Fruit fly (Drosophila melanogaster): ENCODE results near the gene Ccdc56.

Gene Ccdc56

DNA sequence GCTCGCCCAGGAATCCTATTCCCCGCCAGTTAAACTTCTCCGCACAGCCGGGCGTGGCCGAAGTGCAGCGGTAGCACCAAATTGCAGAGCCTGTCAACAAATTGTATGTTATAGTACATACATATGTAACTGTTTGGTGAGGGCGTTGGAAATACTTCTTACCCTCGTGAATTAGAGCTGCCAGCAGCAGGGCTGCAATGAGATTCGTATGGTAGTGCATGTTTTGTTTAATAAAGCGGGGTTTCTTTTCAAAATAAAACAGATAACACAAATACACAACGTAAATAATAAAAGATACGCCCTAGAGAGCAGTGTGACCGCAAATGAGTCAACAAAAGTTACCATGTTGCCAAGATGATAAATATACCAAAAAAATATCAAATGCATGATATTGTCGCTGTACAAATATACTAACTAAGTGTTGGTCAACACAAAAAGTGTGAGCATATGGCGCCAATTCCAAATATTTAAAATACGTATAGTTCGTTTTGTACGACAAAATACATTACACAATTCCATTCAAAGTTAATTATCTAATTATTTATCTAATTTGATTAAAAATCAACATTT, 2.4 kb downstream of the Ccdc56 start, which contains the start of gene crim (continued):
- TF ChIP-seq tup (GFP tag; optimal IDR thresholded peaks at IDR 0.05) (no peak), MBD-R2 (GFP tag; IDR thresholded peaks at IDR 0.05) (peak; percentile 64), nerfin-1 (tag; optimal IDR thresholded peaks at IDR 0.05) (no peak), CG10321 (GFP tag; IDR thresholded peaks at IDR 0.05) (no peak), CG1792 (GFP tag; optimal IDR thresholded peaks at IDR 0.05) (no peak), NfI (GFP tag; optimal IDR thresholded peaks at IDR 0.05) (no peak), CG4854 (GFP tag; optimal IDR thresholded peaks at IDR 0.05) (no peak), Mes4 (GFP tag; optimal IDR thresholded peaks at IDR 0.05) (no peak), CG7786 (GFP tag; optimal IDR thresholded peaks at IDR 0.05) (no peak), Hr39 (optimal IDR thresholded peaks at IDR 0.05) (no peak), CG3281 (GFP tag; optimal IDR thresholded peaks at IDR 0.05) (no peak), Lhr (GFP tag; optimal IDR thresholded peaks at IDR 0.05) (peak; percentile 52), ems (GFP tag; optimal IDR thresholded peaks at IDR 0.05) (no peak), so (GFP tag; IDR thresholded peaks at IDR 0.05) (0 out of 3 replicates have a peak, but pooled peaks have one; percentile 34), cg (GFP tag; optimal IDR thresholded peaks at IDR 0.05) (no peak), Lim3 (GFP tag; IDR thresholded peaks at IDR 0.05) (no peak), sens (GFP tag) (peak; percentile 25), corto (GFP tag; optimal IDR thresholded peaks at IDR 0.05) (no peak), lbe (GFP tag; optimal IDR thresholded peaks at IDR 0.05) (peak; percentile 34), NC2α (GFP tag; optimal IDR thresholded peaks at IDR 0.05) (no peak), Oli (tag; optimal IDR thresholded peaks at IDR 0.05) (no peak), CG14710 (tag; optimal IDR thresholded peaks at IDR 0.05) (peak; percentile 62), ttk (GFP tag; IDR thresholded peaks at IDR 0.05) (no peak), tll (GFP tag; optimal IDR thresholded peaks at IDR 0.05) (no peak), HLH3B (GFP tag; IDR thresholded peaks at IDR 0.05) (no peak), D19B (GFP tag; optimal IDR thresholded peaks at IDR 0.05) (no peak), Ravus (GFP tag; IDR thresholded peaks at IDR 0.05) (no peak), bigmax (GFP tag; optimal IDR thresholded peaks at IDR 0.05) (no peak), luna (GFP tag; optimal IDR thresholded peaks at IDR 0.05) (no peak), CG13894 (tag; optimal IDR thresholded peaks at IDR 0.05) (no peak), hth (optimal IDR thresholded peaks at IDR 0.05) (no peak), CG10366 (GFP tag; IDR thresholded peaks at IDR 0.05) (no peak), CG10267 (tag; optimal IDR thresholded peaks at IDR 0.05) (peak; percentile 97), zen (tag; optimal IDR thresholded peaks at IDR 0.05) (no peak), ab (GFP tag; optimal IDR thresholded peaks at IDR 0.05) (no peak), Gug (GFP tag; IDR thresholded peaks at IDR 0.05) (no peak), CG12219 (GFP tag; optimal IDR thresholded peaks at IDR 0.05) (no peak), Dbx (GFP tag; IDR thresholded peaks at IDR 0.05) (0 out of 3 replicates have a peak, but pooled peaks have one; percentile 14), sug (tag; optimal IDR thresholded peaks at IDR 0.05) (peak; percentile 23), da (GFP tag; optimal IDR thresholded peaks at IDR 0.05) (no peak), CG8290 (GFP tag; optimal IDR thresholded peaks at IDR 0.05) (no peak), CG8290 (tag; optimal IDR thresholded peaks at IDR 0.05) (peak in 1 of 2 experiments; percentile 52), Chrac-16 (GFP tag; optimal IDR thresholded peaks at IDR 0.05) (no peak), HmgZ (tag; optimal IDR thresholded peaks at IDR 0.05) (peak; percentile 59), CG6765 (GFP tag; optimal IDR thresholded peaks at IDR 0.05) (no peak), Sox102F (GFP tag; optimal IDR thresholded peaks at IDR 0.05) (no peak), disco-r (GFP tag; optimal IDR thresholded peaks at IDR 0.05) (no peak), CG34422 (GFP tag; IDR thresholded peaks at IDR 0.05) (0 out of 3 replicates have a peak, but pooled peaks have one; percentile 53), Nf-YB (GFP tag; optimal IDR thresholded peaks at IDR 0.05) (no peak), CG43689 (GFP tag; IDR thresholded peaks at IDR 0.05) (no peak), ase (GFP tag; IDR thresholded peaks at IDR 0.05) (no peak), D19A (tag; optimal IDR thresholded peaks at IDR 0.05) (no peak)

All from whole organism, embryonic.